Worm (Caenorhabditis elegans) whole organism, L3 larva: ENCODE measurements around the gene C52E4.7.

Source experiments
- R02D3.7 ChIP-seq: fragments of 150-350 bp; optimal IDR thresholded peaks from 2 replicates; lab custom pipeline; 2014; ENCODE audit warnings: missing biosample characterization, missing genetic modification characterization
- aly-2 ChIP-seq: fragments of 150-350 bp; optimal IDR thresholded peaks from 2 replicates; lab custom pipeline; 2014; ENCODE audit warnings: missing biosample characterization, missing genetic modification characterization
- ceh-28 ChIP-seq: fragments of 150-350 bp; optimal IDR thresholded peaks from 2 replicates; lab custom pipeline; 2014; ENCODE audit warnings: missing biosample characterization, missing genetic modification reagents, missing genetic modification characterization
- ceh-82 ChIP-seq: fragments of 150-350 bp; optimal IDR thresholded peaks from 2 replicates; lab custom pipeline; 2014; ENCODE audit warnings: missing biosample characterization, missing genetic modification characterization
- ceh-9 ChIP-seq: sonication (generic microtip); optimal IDR thresholded peaks from 2 replicates; lab custom pipeline; 2018; ENCODE audit warnings: missing biosample characterization, missing genetic modification characterization
- daf-12 ChIP-seq: fragments of 150-350 bp; optimal IDR thresholded peaks from 2 replicates; lab custom pipeline; 2014; ENCODE audit warnings: missing biosample characterization, missing genetic modification reagents, missing genetic modification characterization
- egl-5 ChIP-seq: fragments of 150-350 bp; optimal IDR thresholded peaks from 2 replicates; lab custom pipeline; 2017; ENCODE audit warnings: missing biosample characterization, missing genetic modification reagents, missing genetic modification characterization, inconsistent platforms
- elt-1 ChIP-seq: fragments of 150-350 bp; optimal IDR thresholded peaks from 2 replicates; lab custom pipeline; 2014; ENCODE audit warnings: missing biosample characterization, missing genetic modification characterization
- elt-2 ChIP-seq: sonication (generic microtip); optimal IDR thresholded peaks from 2 replicates; lab custom pipeline; 2016; ENCODE audit warnings: missing genetic modification reagents, mild to moderate bottlenecking, missing genetic modification characterization, missing compliant biosample characterization
- eor-1 ChIP-seq, 2 experiments: fragments of 150-350 bp; optimal IDR thresholded peaks; 2 replicates each; lab custom pipeline; 2014 to 2018; ENCODE audit warnings: missing biosample characterization in 2 of 2, missing genetic modification characterization in 2 of 2
- fkh-10 ChIP-seq: sonication (generic microtip); optimal IDR thresholded peaks from 2 replicates; lab custom pipeline; 2017; ENCODE audit warnings: missing biosample characterization, missing genetic modification reagents, missing genetic modification characterization
- fkh-2 ChIP-seq: fragments of 150-350 bp; optimal IDR thresholded peaks from 2 replicates; lab custom pipeline; 2014; ENCODE audit warnings: missing biosample characterization, missing genetic modification reagents, missing genetic modification characterization
- fos-1 ChIP-seq: fragments of 150-350 bp; optimal IDR thresholded peaks from 2 replicates; lab custom pipeline; 2014; ENCODE audit warnings: missing biosample characterization, missing genetic modification characterization
- hmg-11 ChIP-seq: sonication (generic microtip); optimal IDR thresholded peaks from 2 replicates; lab custom pipeline; 2016; ENCODE audit warnings: missing genetic modification characterization, missing compliant biosample characterization
- jun-1 ChIP-seq: fragments of 150-350 bp; optimal IDR thresholded peaks from 2 replicates; lab custom pipeline; 2014; ENCODE audit warnings: missing biosample characterization, missing genetic modification reagents, missing genetic modification characterization
- lin-15B ChIP-seq: fragments of 150-350 bp; optimal IDR thresholded peaks from 2 replicates; lab custom pipeline; 2014; ENCODE audit warnings: missing biosample characterization, missing genetic modification characterization
- lin-39 ChIP-seq: fragments of 150-350 bp; optimal IDR thresholded peaks from 2 replicates; lab custom pipeline; 2018; ENCODE audit warnings: missing biosample characterization, missing genetic modification reagents, missing genetic modification characterization
- lsy-12 ChIP-seq: sonication (generic microtip); optimal IDR thresholded peaks from 2 replicates; lab custom pipeline; 2016; ENCODE audit warnings: mild to moderate bottlenecking, missing genetic modification characterization, missing compliant biosample characterization
- nfya-1 ChIP-seq: sonication (generic microtip); optimal IDR thresholded peaks from 2 replicates; lab custom pipeline; 2017; ENCODE audit warnings: missing genetic modification characterization, mild to moderate bottlenecking, missing compliant biosample characterization, antibody characterized with exemption, moderate library complexity; ENCODE audit not compliant: insufficient read depth
- nhr-11 ChIP-seq: fragments of 150-350 bp; optimal IDR thresholded peaks from 2 replicates; lab custom pipeline; 2014; ENCODE audit warnings: missing biosample characterization, missing genetic modification characterization
- nhr-12 ChIP-seq: fragments of 150-350 bp; optimal IDR thresholded peaks from 2 replicates; lab custom pipeline; 2014; ENCODE audit warnings: missing biosample characterization, missing genetic modification characterization
- nhr-23 ChIP-seq: fragments of 150-350 bp; optimal IDR thresholded peaks from 2 replicates; lab custom pipeline; 2014; ENCODE audit warnings: missing biosample characterization, missing genetic modification reagents, missing genetic modification characterization
- nhr-237 ChIP-seq: fragments of 150-350 bp; optimal IDR thresholded peaks from 2 replicates; lab custom pipeline; 2014; ENCODE audit warnings: missing biosample characterization, missing genetic modification characterization
- nhr-28 ChIP-seq: fragments of 150-350 bp; optimal IDR thresholded peaks from 2 replicates; lab custom pipeline; 2014; ENCODE audit warnings: missing biosample characterization, missing genetic modification characterization
- nhr-43 ChIP-seq: sonication (generic microtip); optimal IDR thresholded peaks from 2 replicates; lab custom pipeline; 2016; ENCODE audit warnings: mild to moderate bottlenecking, missing genetic modification characterization, missing compliant biosample characterization; ENCODE audit not compliant: poor library complexity, severe bottlenecking
- nhr-67 ChIP-seq: fragments of 150-350 bp; optimal IDR thresholded peaks from 2 replicates; lab custom pipeline; 2014; ENCODE audit warnings: missing biosample characterization, missing genetic modification characterization
- nhr-76 ChIP-seq: fragments of 150-350 bp; sonication (generic microtip); optimal IDR thresholded peaks from 5 replicates; lab custom pipeline; 2014; ENCODE audit warnings: missing biosample characterization, missing genetic modification characterization
- pha-4 ChIP-seq: fragments of 150-350 bp; optimal IDR thresholded peaks from 2 replicates; lab custom pipeline; 2014; ENCODE audit warnings: missing biosample characterization, missing genetic modification reagents, missing genetic modification characterization
- pqm-1 ChIP-seq: fragments of 150-350 bp; optimal IDR thresholded peaks from 2 replicates; lab custom pipeline; 2017; ENCODE audit warnings: missing biosample characterization, missing genetic modification characterization, inconsistent platforms
- sea-2 ChIP-seq: fragments of 150-350 bp; sonication (generic microtip); optimal IDR thresholded peaks from 4 replicates; lab custom pipeline; 2014; ENCODE audit warnings: missing biosample characterization, missing genetic modification reagents, missing genetic modification characterization
- skn-1 ChIP-seq: fragments of 150-350 bp; optimal IDR thresholded peaks from 2 replicates; lab custom pipeline; 2014; ENCODE audit warnings: missing biosample characterization, missing genetic modification characterization
- snpc-4 ChIP-seq: fragments of 150-350 bp; optimal IDR thresholded peaks from 2 replicates; lab custom pipeline; 2014; ENCODE audit warnings: missing biosample characterization, missing genetic modification characterization
- tbx-2 ChIP-seq: sonication (generic microtip); optimal IDR thresholded peaks from 2 replicates; lab custom pipeline; 2016; ENCODE audit warnings: mild to moderate bottlenecking, missing genetic modification characterization, missing compliant biosample characterization
- unc-39 ChIP-seq: sonication (generic microtip); optimal IDR thresholded peaks from 4 replicates; lab custom pipeline; 2017; ENCODE audit warnings: missing biosample characterization, missing genetic modification characterization
- ztf-4 ChIP-seq: fragments of 150-350 bp; optimal IDR thresholded peaks from 2 replicates; lab custom pipeline; 2014; ENCODE audit warnings: missing biosample characterization, missing genetic modification characterization

Gene C52E4.7

DNA sequence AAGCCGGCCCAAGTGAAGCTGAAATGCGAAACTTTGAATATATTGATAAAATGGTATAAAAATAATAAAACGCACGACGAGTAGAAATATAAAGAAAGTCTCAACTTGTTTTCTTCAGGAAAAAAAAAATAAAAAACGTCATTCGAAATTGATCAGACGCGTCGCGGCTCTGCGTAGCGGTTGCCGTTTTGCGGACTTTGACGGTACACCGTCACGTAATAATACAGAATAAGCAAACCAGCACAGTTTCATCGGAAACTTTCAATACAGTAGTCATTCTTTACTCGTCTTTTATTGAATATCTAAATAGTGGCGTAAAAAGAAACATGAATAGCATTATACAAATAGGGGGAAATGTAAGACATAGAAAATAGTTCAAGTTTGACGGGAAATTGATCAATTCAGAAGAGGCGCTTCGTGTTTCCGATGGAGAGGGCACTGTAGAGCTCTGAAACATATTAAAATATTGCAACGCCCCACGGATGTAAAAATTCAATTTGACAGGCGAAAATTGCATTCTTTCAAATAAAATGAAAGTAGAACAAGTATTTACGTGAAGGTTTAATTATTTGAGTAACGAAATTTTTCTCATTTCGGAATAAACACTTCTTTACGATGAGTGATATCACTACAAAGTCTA, at the start of gene C52E4.7, which contains the start of gene cyl-1:
TSS of gene C52E4.7 (plus strand) at position 590 of the 640 bp plus-strand sequence.
TSS of gene cyl-1 (minus strand) at position 18 of the 640 bp plus-strand sequence.
- no peak for TF ChIP-seq fkh-10 (GFP tag; lab: Kevin White, UChicago)
- TF ChIP-seq unc-39 (tag; lab: Kevin White, UChicago): no peak
- peak; percentile 73 for TF ChIP-seq snpc-4 (tag; lab: Kevin White, UChicago)
- TF ChIP-seq elt-2: peak; percentile 37
- TF ChIP-seq pha-4: peak; percentile 77
- peak; percentile 36 for TF ChIP-seq pqm-1
- TF ChIP-seq skn-1 (tag; lab: Kevin White, UChicago): no peak
- peak; percentile 77 for TF ChIP-seq nfya-1 (tag; lab: Kevin White, UChicago)
- TF ChIP-seq lin-39: no peak
- TF ChIP-seq nhr-23 (tag; lab: Kevin White, UChicago): peak; percentile 47
- TF ChIP-seq nhr-28 (tag; lab: Kevin White, UChicago): no peak
- TF ChIP-seq hmg-11 (tag; lab: Kevin White, UChicago): peak; percentile 46
- no peak for TF ChIP-seq elt-1 (tag; lab: Kevin White, UChicago)
- no peak for TF ChIP-seq nhr-237 (tag; lab: Kevin White, UChicago)
- peak; percentile 67 for TF ChIP-seq lin-15B
- TF ChIP-seq R02D3.7: no peak

DNA sequence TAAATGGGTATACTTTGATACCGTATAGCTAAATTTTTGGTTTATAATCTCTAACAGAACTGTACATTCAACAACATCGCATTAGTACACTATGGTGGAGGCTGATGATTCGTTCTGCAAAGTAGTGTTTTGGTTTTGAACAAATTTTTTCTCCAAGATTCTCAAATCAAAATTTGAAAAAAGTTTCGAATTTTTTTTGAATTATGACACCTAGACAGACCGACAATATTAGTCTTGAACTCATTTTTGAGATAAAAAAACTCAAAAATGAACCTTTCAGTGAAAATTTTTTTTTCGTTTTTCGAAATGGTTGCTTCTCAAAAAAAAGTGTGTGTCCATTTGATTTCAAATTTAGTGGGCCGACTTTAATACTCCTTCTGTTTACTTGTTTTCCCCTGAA, 48.7 kb upstream of the C52E4.7 start:
- TF ChIP-seq nhr-237 (tag; lab: Kevin White, UChicago) (no peak), pha-4 (no peak), nhr-76 (tag; lab: Kevin White, UChicago) (no peak), fos-1 (tag; lab: Kevin White, UChicago) (no peak), ceh-28 (tag; lab: Kevin White, UChicago) (no peak), nhr-12 (tag; lab: Kevin White, UChicago) (no peak), ceh-82 (tag; lab: Kevin White, UChicago) (no peak), R02D3.7 (no peak), ceh-9 (tag; lab: Kevin White, UChicago) (no peak), ztf-4 (tag; lab: Kevin White, UChicago) (no peak), nhr-43 (no peak), snpc-4 (tag; lab: Kevin White, UChicago) (no peak), elt-2 (no peak), aly-2 (tag; lab: Kevin White, UChicago) (no peak), egl-5 (tag; lab: Kevin White, UChicago) (no peak), pqm-1 (no peak), fkh-10 (GFP tag; lab: Kevin White, UChicago) (no peak), sea-2 (GFP tag; lab: Kevin White, UChicago) (no peak)

DNA sequence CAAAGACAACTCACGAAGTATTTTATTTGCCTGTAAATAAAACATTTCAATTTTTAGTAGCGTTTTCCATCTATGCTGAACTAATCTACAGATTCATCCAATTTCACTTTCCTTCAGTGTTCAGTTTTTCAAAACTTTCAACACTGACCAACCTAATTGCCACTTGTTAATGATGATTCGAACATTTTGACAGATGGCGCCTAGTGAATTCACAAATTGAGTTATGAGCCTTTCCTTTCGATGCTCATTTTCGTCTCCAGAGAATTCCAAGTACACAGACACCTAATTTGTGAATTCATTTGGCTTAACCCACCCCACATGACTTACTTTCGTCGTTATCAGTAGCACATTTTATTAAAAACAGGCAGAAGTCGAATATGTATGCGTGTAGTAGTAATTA, 47.3 kb upstream of the C52E4.7 start:
- TF ChIP-seq pqm-1 (no peak), daf-12 (tag; lab: Kevin White, UChicago) (no peak), elt-2 (no peak), ztf-4 (tag; lab: Kevin White, UChicago) (no peak), nhr-67 (tag; lab: Kevin White, UChicago) (no peak), nfya-1 (tag; lab: Kevin White, UChicago) (no peak), nhr-12 (tag; lab: Kevin White, UChicago) (no peak), fkh-10 (GFP tag; lab: Kevin White, UChicago) (no peak), eor-1 (tag; optimal IDR thresholded peaks at IDR 0.05; lab: Kevin White, UChicago) (no peak), pha-4 (no peak), hmg-11 (tag; lab: Kevin White, UChicago) (no peak), ceh-9 (tag; lab: Kevin White, UChicago) (no peak), R02D3.7 (no peak), jun-1 (no peak), nhr-28 (tag; lab: Kevin White, UChicago) (no peak)
- TF ChIP-seq, all 47 proteins: peak for 0

DNA sequence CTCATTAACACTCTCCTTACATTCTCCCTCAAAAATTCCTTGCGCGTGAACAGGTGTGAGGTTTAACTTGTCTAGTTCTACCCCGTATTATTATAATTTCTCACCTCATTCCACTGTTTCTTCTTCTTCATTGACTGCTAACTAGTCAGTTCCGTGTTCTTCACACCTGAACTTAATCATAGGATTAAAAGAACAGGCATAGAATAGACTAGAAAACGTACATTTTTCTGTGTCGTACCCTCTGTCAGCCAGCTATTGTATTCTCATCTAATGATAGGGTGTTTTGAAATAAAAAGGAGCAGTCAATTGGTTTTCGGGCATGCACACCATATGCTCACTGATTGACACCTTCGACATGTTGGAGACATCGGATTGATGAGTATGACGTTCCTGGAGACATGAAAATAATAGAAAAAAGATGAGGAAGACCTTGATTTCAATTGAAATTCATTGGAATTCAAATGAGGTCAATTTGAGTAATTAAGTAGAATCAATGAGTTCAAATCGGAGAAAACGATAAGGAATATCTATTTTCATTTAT, 46.6 kb upstream of the C52E4.7 start:
- no peak for TF ChIP-seq nhr-11
- TF ChIP-seq tbx-2 (tag; lab: Kevin White, UChicago): no peak
- no peak for TF ChIP-seq lin-39
- TF ChIP-seq nhr-237 (tag; lab: Kevin White, UChicago): no peak
- no peak for TF ChIP-seq nhr-28 (tag; lab: Kevin White, UChicago)
- no peak for TF ChIP-seq lsy-12 (tag; lab: Kevin White, UChicago)
- no peak for TF ChIP-seq daf-12 (tag; lab: Kevin White, UChicago)
- no peak for TF ChIP-seq jun-1
- TF ChIP-seq ztf-4 (tag; lab: Kevin White, UChicago): no peak
- no peak for TF ChIP-seq fkh-2 (tag; lab: Kevin White, UChicago)
